Fruit fly (Drosophila melanogaster) whole organism, embryonic: ENCODE data around the gene CG34008.

ENCODE experiments used
- CG11093 ChIP-seq: fragments of 200-800 bp; sonication (Bioruptor generic); IDR thresholded peaks from 3 replicates; pipeline ENCODE4 v1.3.6; 2022; ENCODE audit warnings: missing biosample characterization, missing genetic modification characterization
- CG12744 ChIP-seq: fragments of 200-800 bp; sonication (Bioruptor generic); optimal IDR thresholded peaks from 2 replicates; lab custom pipeline; 2016; ENCODE audit warnings: missing biosample characterization, missing genetic modification characterization
- CG13287 ChIP-seq: fragments of 200-800 bp; sonication (Bioruptor generic); IDR thresholded peaks from 2 replicates; pipeline ENCODE4 v1.3.6; 2022; ENCODE audit warnings: missing biosample characterization, missing genetic modification characterization; ENCODE audit not compliant: partially characterized antibody
- CG13424 ChIP-seq: fragments of 200-800 bp; sonication (Bioruptor generic); optimal IDR thresholded peaks from 2 replicates; lab custom pipeline; 2019; ENCODE audit warnings: missing biosample characterization, mild to moderate bottlenecking, missing genetic modification characterization, moderate library complexity
- CG14667 ChIP-seq: fragments of 200-800 bp; sonication (Bioruptor generic); IDR thresholded peaks from 2 replicates; pipeline ENCODE4 v1.3.6; 2022; ENCODE audit warnings: missing biosample characterization, missing genetic modification characterization
- CG15479 ChIP-seq: fragments of 200-800 bp; sonication (Bioruptor generic); optimal IDR thresholded peaks from 3 replicates; lab custom pipeline; 2019; ENCODE audit warnings: missing biosample characterization, mild to moderate bottlenecking, missing genetic modification characterization, moderate library complexity
- CG17568 ChIP-seq: fragments of 200-800 bp; sonication (Bioruptor generic); optimal IDR thresholded peaks from 2 replicates; lab custom pipeline; 2018; ENCODE audit warnings: missing biosample characterization, mild to moderate bottlenecking, missing genetic modification characterization, moderate library complexity
- CG18764 ChIP-seq: fragments of 200-800 bp; sonication (Bioruptor generic); optimal IDR thresholded peaks from 3 replicates; lab custom pipeline; 2016; ENCODE audit warnings: missing biosample characterization, missing genetic modification characterization
- CG32532 ChIP-seq: fragments of 200-800 bp; sonication (Bioruptor generic); IDR thresholded peaks from 2 replicates; pipeline ENCODE4 v1.3.6; 2022; ENCODE audit warnings: missing biosample characterization, missing genetic modification characterization
- CG34376 ChIP-seq: fragments of 200-800 bp; sonication (Bioruptor generic); optimal IDR thresholded peaks from 2 replicates; lab custom pipeline; 2018; ENCODE audit warnings: missing biosample characterization, mild to moderate bottlenecking, missing genetic modification characterization
- CG3726 ChIP-seq: fragments of 200-800 bp; sonication (Bioruptor generic); IDR thresholded peaks from 3 replicates; pipeline ENCODE4, ENCODE4 v1.3.6; 2022; ENCODE audit warnings: missing biosample characterization, missing genetic modification characterization
- CG3838 ChIP-seq: fragments of 200-800 bp; sonication (Bioruptor generic); optimal IDR thresholded peaks from 3 replicates; lab custom pipeline; 2016; ENCODE audit warnings: missing biosample characterization, missing genetic modification characterization
- CG43689 ChIP-seq: fragments of 200-800 bp; sonication (Bioruptor generic); IDR thresholded peaks from 2 replicates; pipeline ENCODE4 v1.3.6; 2022; ENCODE audit warnings: missing biosample characterization, missing genetic modification characterization
- CG4820 ChIP-seq: fragments of 200-800 bp; sonication (Bioruptor generic); optimal IDR thresholded peaks from 3 replicates; lab custom pipeline; 2016; ENCODE audit warnings: missing biosample characterization, missing genetic modification characterization
- CG6689 ChIP-seq: fragments of 200-800 bp; sonication (Bioruptor generic); IDR thresholded peaks from 2 replicates; pipeline ENCODE4 v1.3.6; 2022; ENCODE audit warnings: missing biosample characterization, missing genetic modification characterization
- CG6765 ChIP-seq: fragments of 200-800 bp; sonication (Bioruptor generic); optimal IDR thresholded peaks from 3 replicates; lab custom pipeline; 2017; ENCODE audit warnings: missing biosample characterization, mild to moderate bottlenecking, missing genetic modification characterization
- CG8765 ChIP-seq: fragments of 200-800 bp; sonication (Bioruptor generic); IDR thresholded peaks from 2 replicates; pipeline ENCODE4 v1.3.6; 2022; ENCODE audit warnings: missing biosample characterization, missing genetic modification characterization
- CG9437 ChIP-seq: fragments of 200-800 bp; sonication (Bioruptor generic); optimal IDR thresholded peaks from 2 replicates; lab custom pipeline; 2018; ENCODE audit warnings: missing biosample characterization, mild to moderate bottlenecking, missing genetic modification characterization
- CG9797 ChIP-seq: fragments of 200-800 bp; sonication (Bioruptor generic); optimal IDR thresholded peaks from 3 replicates; lab custom pipeline; 2018; ENCODE audit warnings: missing biosample characterization, mild to moderate bottlenecking, missing genetic modification characterization
- D19A ChIP-seq: fragments of 200-800 bp; optimal IDR thresholded peaks from 3 replicates; lab custom pipeline; 2019; ENCODE audit warnings: missing biosample characterization, mild to moderate bottlenecking, missing genetic modification characterization, moderate library complexity
- Doc2 ChIP-seq: fragments of 200-800 bp; sonication (Bioruptor generic); IDR thresholded peaks from 2 replicates; pipeline ENCODE4 v1.3.6; 2022; ENCODE audit warnings: missing biosample characterization, missing genetic modification characterization
- Fer1 ChIP-seq: fragments of 200-800 bp; sonication (Bioruptor generic); optimal IDR thresholded peaks from 2 replicates; lab custom pipeline; 2017; ENCODE audit warnings: missing biosample characterization, mild to moderate bottlenecking, missing genetic modification characterization
- H15 ChIP-seq: fragments of 200-800 bp; sonication (Bioruptor generic); IDR thresholded peaks from 3 replicates; pipeline ENCODE4 v1.3.6; 2022; ENCODE audit warnings: missing biosample characterization, missing genetic modification characterization
- Optix ChIP-seq: fragments of 200-800 bp; sonication (Bioruptor generic); IDR thresholded peaks from 3 replicates; pipeline ENCODE4 v1.3.6; 2022; ENCODE audit warnings: missing biosample characterization, missing genetic modification characterization
- Pdp1 ChIP-seq, 2 experiments: fragments of 200-800 bp; sonication (Bioruptor generic); optimal IDR thresholded peaks; 3 replicates each; lab custom pipeline; 2016; ENCODE audit warnings: missing biosample characterization in 2 of 2, missing genetic modification characterization in 2 of 2, mild to moderate bottlenecking in 1 of 2, moderate library complexity in 1 of 2
- Sox102F ChIP-seq: fragments of 200-800 bp; sonication (Bioruptor generic); optimal IDR thresholded peaks from 2 replicates; lab custom pipeline; 2018; ENCODE audit warnings: missing biosample characterization, mild to moderate bottlenecking, missing genetic modification characterization, moderate library complexity
- Xbp1 ChIP-seq: fragments of 200-800 bp; sonication (Bioruptor generic); optimal IDR thresholded peaks from 3 replicates; lab custom pipeline; 2016; ENCODE audit warnings: missing biosample characterization, mild to moderate bottlenecking, missing genetic modification characterization
- cad ChIP-seq: fragments of >200 bp; optimal IDR thresholded peaks from 2 replicates; lab custom pipeline; 2017; ENCODE audit warnings: missing biosample characterization, missing genetic modification characterization
- cg ChIP-seq: fragments of 200-800 bp; sonication (Bioruptor generic); optimal IDR thresholded peaks from 3 replicates; lab custom pipeline; 2019; ENCODE audit warnings: missing biosample characterization, mild to moderate bottlenecking, missing genetic modification characterization, moderate library complexity
- chif ChIP-seq, 2 experiments: fragments of 200-800 bp; sonication (Bioruptor generic); optimal IDR thresholded peaks; 3 replicates each; lab custom pipeline; 2016; ENCODE audit warnings: missing biosample characterization in 2 of 2, missing genetic modification characterization in 2 of 2
- crol ChIP-seq: fragments of 200-800 bp; sonication (Bioruptor generic); IDR thresholded peaks from 2 replicates; pipeline ENCODE4 v1.3.6; 2022; ENCODE audit warnings: missing biosample characterization, missing genetic modification characterization
- crp ChIP-seq, 2 experiments: fragments of 200-800 bp; sonication (Bioruptor generic); optimal IDR thresholded peaks; 2 replicates in 1 of 2; 3 replicates in 1 of 2; lab custom pipeline; 2017; ENCODE audit warnings: missing biosample characterization in 2 of 2, missing genetic modification characterization in 2 of 2, mild to moderate bottlenecking in 1 of 2, moderate library complexity in 1 of 2
- dati ChIP-seq: fragments of 200-800 bp; sonication (Bioruptor generic); IDR thresholded peaks from 2 replicates; pipeline ENCODE4 v1.3.6; 2022; ENCODE audit warnings: missing biosample characterization, missing genetic modification characterization
- gcm2 ChIP-seq: fragments of 200-800 bp; sonication (Bioruptor generic); optimal IDR thresholded peaks from 2 replicates; lab custom pipeline; 2016; ENCODE audit warnings: missing biosample characterization, missing genetic modification characterization
- her ChIP-seq: fragments of 200-800 bp; sonication (Bioruptor generic); optimal IDR thresholded peaks from 2 replicates; lab custom pipeline; 2016; ENCODE audit warnings: missing biosample characterization, missing genetic modification characterization
- insv ChIP-seq, 2 experiments: fragments of 200-800 bp; sonication (Bioruptor generic); optimal IDR thresholded peaks; 3 replicates each; lab custom pipeline; 2016 to 2018; ENCODE audit warnings: missing biosample characterization in 2 of 2, missing genetic modification characterization in 2 of 2
- ken ChIP-seq: fragments of 200-800 bp; sonication (Bioruptor generic); IDR thresholded peaks from 3 replicates; pipeline ENCODE4 v1.3.6; 2022; ENCODE audit warnings: missing biosample characterization, missing genetic modification characterization
- lab ChIP-seq: fragments of 200-800 bp; sonication (Bioruptor generic); optimal IDR thresholded peaks from 3 replicates; lab custom pipeline; 2017; ENCODE audit warnings: missing biosample characterization, missing genetic modification characterization, mild to moderate bottlenecking, moderate library complexity, missing genetic modification reagents
- mam ChIP-seq: fragments of 200-800 bp; sonication (Bioruptor generic); optimal IDR thresholded peaks from 3 replicates; lab custom pipeline; 2016; ENCODE audit warnings: missing biosample characterization, missing genetic modification characterization
- onecut ChIP-seq: fragments of 200-800 bp; sonication (Bioruptor generic); IDR thresholded peaks from 2 replicates; pipeline ENCODE4 v1.3.6; 2022; ENCODE audit warnings: missing biosample characterization, missing genetic modification characterization
- pan ChIP-seq, 4 experiments: fragments of >200 bp in 3 of 4; fragments of 200-800 bp in 1 of 4; sonication (Bioruptor generic) in 1 of 4; optimal IDR thresholded peaks in 3 of 4; IDR thresholded peaks in 1 of 4; 2 replicates each; pipeline versions ENCODE4 v1.3.6 to Lab custom; 2017 to 2022; ENCODE audit warnings: missing biosample characterization in 2 of 4, missing genetic modification characterization in 2 of 4, mixed read lengths in 1 of 4
- pita ChIP-seq: fragments of 200-800 bp; sonication (Bioruptor generic); optimal IDR thresholded peaks from 2 replicates; lab custom pipeline; 2017; ENCODE audit warnings: missing biosample characterization, mild to moderate bottlenecking, missing genetic modification characterization
- pum ChIP-seq: fragments of 200-800 bp; sonication (Bioruptor generic); optimal IDR thresholded peaks from 2 replicates; lab custom pipeline; 2016; ENCODE audit warnings: missing biosample characterization, missing genetic modification characterization
- rib ChIP-seq: fragments of 200-800 bp; sonication (Bioruptor generic); IDR thresholded peaks from 2 replicates; pipeline ENCODE4 v1.3.6; 2022; ENCODE audit warnings: missing biosample characterization, missing genetic modification characterization
- scrt ChIP-seq: fragments of 200-800 bp; sonication (Bioruptor generic); optimal IDR thresholded peaks from 2 replicates; lab custom pipeline; 2018; ENCODE audit warnings: missing biosample characterization, mild to moderate bottlenecking, missing genetic modification characterization, moderate library complexity
- sens-2 ChIP-seq: fragments of 200-800 bp; sonication (Bioruptor generic); IDR thresholded peaks from 2 replicates; pipeline ENCODE4 v1.3.6; 2022; ENCODE audit warnings: missing biosample characterization, missing genetic modification characterization
- sr ChIP-seq: fragments of 200-800 bp; sonication (Bioruptor generic); IDR thresholded peaks from 3 replicates; pipeline ENCODE4 v1.3.6; 2022; ENCODE audit warnings: missing biosample characterization, missing genetic modification characterization
- twi ChIP-seq: fragments of 200-800 bp; optimal IDR thresholded peaks from 2 replicates; lab custom pipeline; 2019; ENCODE audit warnings: missing biosample characterization, mild to moderate bottlenecking, missing genetic modification characterization, moderate library complexity

CG34008 gene

dm6 chr3R:20557114-20557414 is 24.3 kb downstream of the CG34008 start:
- TF ChIP-seq CG6765 (GFP tag; lab: Kevin White, UChicago) = no peak
- peak; percentile 80 for TF ChIP-seq cg (GFP tag; lab: Kevin White, UChicago)
- peak; percentile 28 for TF ChIP-seq CG15479
- TF ChIP-seq sr (GFP tag; lab: Robert Waterston, UW) = no peak
- peak; percentile 14 to 33 for TF ChIP-seq crp (GFP tag; optimal IDR thresholded peaks at IDR 0.05; lab: Kevin White, UChicago)
- peak in 1 of 2 experiments; percentile 90 for TF ChIP-seq Pdp1 (GFP tag; optimal IDR thresholded peaks at IDR 0.05; lab: Kevin White, UChicago)
- TF ChIP-seq Sox102F (GFP tag; lab: Kevin White, UChicago) = no peak
- TF ChIP-seq cad (GFP tag; lab: Kevin White, UChicago) = no peak
- peak in 1 of 2 experiments; percentile 82 for TF ChIP-seq insv (GFP tag; optimal IDR thresholded peaks at IDR 0.05; lab: Kevin White, UChicago)

DNA sequence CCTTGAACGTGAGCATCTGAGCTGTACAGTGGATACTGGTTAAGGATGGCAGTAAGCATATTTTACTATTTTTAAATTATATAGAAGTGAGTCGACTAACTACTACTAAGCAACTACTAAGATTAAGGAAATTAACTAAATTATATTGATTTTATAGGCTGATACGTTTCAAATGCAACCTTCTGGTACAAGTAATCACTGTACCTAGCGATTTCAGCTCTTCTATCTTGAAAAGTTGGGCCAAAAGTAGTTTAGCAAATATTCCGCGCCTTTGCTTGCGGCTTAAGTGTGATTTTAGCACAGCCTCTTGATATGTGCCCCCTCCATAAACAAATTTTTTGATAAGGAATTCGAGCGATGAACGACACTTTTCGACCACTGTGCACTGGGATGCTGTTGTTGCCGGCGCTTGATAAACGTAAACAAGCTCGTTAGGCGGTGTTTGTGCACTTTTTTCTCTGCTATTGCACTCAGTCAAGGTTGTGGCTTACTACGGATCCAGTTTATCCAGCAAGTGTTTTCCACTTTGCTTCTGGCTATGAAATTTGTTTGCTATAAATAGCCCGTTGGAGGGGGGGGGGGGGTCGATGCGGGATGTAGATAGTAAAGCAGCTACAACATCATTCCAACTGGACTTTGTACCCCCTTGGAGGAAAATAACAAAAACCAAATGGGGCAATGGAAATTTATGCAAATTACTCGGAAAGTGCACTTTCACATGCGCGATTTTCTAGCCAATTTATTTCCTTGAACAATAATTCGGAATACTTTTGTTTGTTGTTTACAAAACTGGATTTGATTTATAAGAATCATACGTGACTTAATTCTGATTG is 24.8 kb downstream of the CG34008 start:
- TF ChIP-seq pan (optimal IDR thresholded peaks at IDR 0.05; lab: Kevin White, UChicago) (no peak), pan (GFP tag; optimal IDR thresholded peaks at IDR 0.05 in 1 of 2, IDR thresholded peaks at IDR 0.05 in 1 of 2) (peak in 1 of 2 experiments; percentile 80), D19A (tag; lab: Kevin White, UChicago) (peak; percentile 40), pita (GFP tag; lab: Kevin White, UChicago) (no peak), scrt (GFP tag; lab: Kevin White, UChicago) (peak; percentile 68), CG18764 (peak; percentile 27), CG9797 (GFP tag; lab: Kevin White, UChicago) (no peak), Xbp1 (GFP tag; lab: Kevin White, UChicago) (peak; percentile 70), CG3726 (GFP tag; lab: Robert Waterston, UW) (peak; percentile 49; the same call in 1 of the 3 replicates), lab (peak; percentile 87), CG32532 (GFP tag; lab: Robert Waterston, UW) (peak; percentile 92), twi (tag; lab: Kevin White, UChicago) (no peak), CG3838 (no peak), CG12744 (GFP tag; lab: Kevin White, UChicago) (peak; percentile 4), CG13287 (no peak), Optix (no peak), Doc2 (GFP tag; lab: Robert Waterston, UW) (no peak), rib (peak; percentile 73), CG17568 (GFP tag; lab: Kevin White, UChicago) (no peak), mam (GFP tag; lab: Kevin White, UChicago) (peak; percentile 65), chif (GFP tag; optimal IDR thresholded peaks at IDR 0.05; lab: Kevin White, UChicago) (no peak), CG14667 (GFP tag; lab: Robert Waterston, UW) (peak; percentile 83), CG43689 (GFP tag; lab: Robert Waterston, UW) (peak; percentile 39; the same call in 1 of the 2 replicates), Fer1 (GFP tag; lab: Kevin White, UChicago) (peak; percentile 66), pum (no peak), CG4820 (GFP tag; lab: Kevin White, UChicago) (peak; percentile 57), her (no peak), CG8765 (GFP tag; lab: Robert Waterston, UW) (peak; percentile 50; the same call in 1 of the 2 replicates), H15 (GFP tag; lab: Robert Waterston, UW) (peak; percentile 83), onecut (GFP tag; lab: Robert Waterston, UW) (no peak; the same call in 1 of the 2 replicates), ken (no peak), CG11093 (GFP tag; lab: Robert Waterston, UW) (no peak; the same call in 1 of the 3 replicates), sens-2 (GFP tag; lab: Robert Waterston, UW) (no peak), CG34376 (no peak), CG6689 (GFP tag; lab: Robert Waterston, UW) (peak; percentile 76), gcm2 (GFP tag; lab: Kevin White, UChicago) (no peak), CG13424 (tag; lab: Kevin White, UChicago) (peak; percentile 41), crol (peak; percentile 38), dati (GFP tag; lab: Robert Waterston, UW) (no peak), CG9437 (peak; percentile 45)
